Worm (Caenorhabditis elegans): ENCODE measurements around the gene K03B8.14.

K03B8.14 gene

DNA sequence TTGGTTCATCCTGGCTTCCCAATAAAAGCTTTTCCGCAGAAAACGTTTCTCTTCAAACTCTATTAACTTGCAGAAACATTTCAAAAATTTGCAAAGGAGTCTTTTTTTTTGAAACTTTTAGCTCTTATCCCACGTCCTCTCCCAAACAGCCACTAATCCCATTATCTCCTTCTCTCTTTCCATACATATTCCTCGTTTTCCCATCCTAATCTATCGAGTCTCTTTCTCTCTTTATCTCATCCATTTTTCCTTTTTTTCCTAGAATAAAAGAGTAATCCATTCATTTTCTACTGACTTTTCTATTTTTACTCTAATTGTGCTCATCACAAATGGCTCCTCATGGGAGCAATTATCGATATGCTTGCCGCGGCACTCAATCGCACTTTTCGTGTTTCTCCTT, 38.4 kb downstream of the K03B8.14 start:
- no peak for TF ChIP-seq fos-1 (tag; optimal IDR thresholded peaks at IDR 0.05)
- no peak for TF ChIP-seq grh-1 (GFP tag; IDR thresholded peaks at IDR 0.05)
- TF ChIP-seq jun-1 (tag; optimal IDR thresholded peaks at IDR 0.05) = no peak
- TF ChIP-seq irx-1 (tag; optimal IDR thresholded peaks at IDR 0.05) = no peak
- TF ChIP-seq lin-14 (GFP tag; optimal IDR thresholded peaks at IDR 0.05) = peak; percentile 78
- peak; percentile 22 for TF ChIP-seq unc-86 (tag; optimal IDR thresholded peaks at IDR 0.05)
- TF ChIP-seq ces-1 (GFP tag; optimal IDR thresholded peaks at IDR 0.05) = peak; percentile 53
- TF ChIP-seq nhr-71 (tag; optimal IDR thresholded peaks at IDR 0.05) = peak; percentile 42
- TF ChIP-seq egl-13 (tag; optimal IDR thresholded peaks at IDR 0.05) = no peak
- TF ChIP-seq zag-1 (tag; optimal IDR thresholded peaks at IDR 0.05) = peak; percentile 11
- TF ChIP-seq vab-15 (tag; optimal IDR thresholded peaks at IDR 0.05) = no peak
- no peak for TF ChIP-seq alr-1 (tag; optimal IDR thresholded peaks at IDR 0.05; ENCODE audit: borderline replicate concordance)
- peak; percentile 19 for TF ChIP-seq nhr-47 (tag; optimal IDR thresholded peaks at IDR 0.05)
- TF ChIP-seq dsc-1 (tag; optimal IDR thresholded peaks at IDR 0.05) = peak; percentile 81
- TF ChIP-seq elt-3 (tag; optimal IDR thresholded peaks at IDR 0.05) = no peak
- no peak for TF ChIP-seq C16A3.4 (tag; optimal IDR thresholded peaks at IDR 0.05)
- no peak for TF ChIP-seq fkh-10 (GFP tag; optimal IDR thresholded peaks at IDR 0.05)
- no peak for TF ChIP-seq pag-3 (tag; optimal IDR thresholded peaks at IDR 0.05; ENCODE audit: borderline replicate concordance, insufficient read depth)
- TF ChIP-seq ztf-11 (tag; optimal IDR thresholded peaks at IDR 0.05) = no peak
- TF ChIP-seq tbx-2 (tag; optimal IDR thresholded peaks at IDR 0.05) = peak; percentile 74
- TF ChIP-seq Y116A8C.19 (tag; optimal IDR thresholded peaks at IDR 0.05; ENCODE audit: borderline replicate concordance) = no peak

DNA sequence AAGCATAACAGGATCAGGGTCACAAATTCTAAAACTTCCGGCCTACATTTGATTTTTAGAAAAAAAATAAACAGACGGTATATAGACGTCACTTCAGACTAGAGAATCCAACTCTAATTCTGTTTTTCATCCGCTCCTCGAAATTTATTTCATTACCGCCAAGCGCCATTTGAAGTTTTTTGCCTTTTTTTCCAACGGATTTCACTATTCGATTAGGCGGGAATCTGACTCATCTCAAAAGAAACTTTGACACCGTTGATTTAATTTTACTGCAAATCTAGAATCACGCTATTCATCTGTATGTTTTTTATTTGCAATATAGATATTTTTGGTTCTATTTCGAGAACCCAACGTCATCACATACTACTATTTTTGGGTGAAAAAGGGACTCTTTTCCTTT, 40.5 kb downstream of the K03B8.14 start:
- TF ChIP-seq nhr-77 (tag; optimal IDR thresholded peaks at IDR 0.05) = no peak
- peak; percentile 11 for TF ChIP-seq lin-14 (GFP tag; optimal IDR thresholded peaks at IDR 0.05)
- TF ChIP-seq fkh-10 (GFP tag; optimal IDR thresholded peaks at IDR 0.05) = peak; percentile 72

DNA sequence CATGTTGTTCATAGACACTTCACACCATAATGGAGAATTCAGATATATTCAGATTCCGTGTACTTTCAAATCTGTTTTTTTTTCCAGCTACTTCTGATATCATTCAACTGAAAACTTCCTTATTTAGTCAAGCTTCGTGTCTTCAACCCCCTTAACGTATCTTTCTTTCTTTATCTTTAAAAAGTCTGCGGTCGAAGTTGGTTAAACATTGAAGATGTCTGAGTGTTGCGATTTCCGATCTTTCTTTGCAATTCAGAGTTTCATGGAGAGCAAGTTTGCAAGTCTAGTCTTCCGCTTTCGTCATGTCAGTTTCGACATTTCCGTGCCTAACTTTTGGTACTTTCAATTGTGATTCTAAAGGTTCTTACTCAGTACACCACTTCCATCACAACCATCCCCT, 44.9 kb downstream of the K03B8.14 start:
- TF ChIP-seq grh-1 (GFP tag; IDR thresholded peaks at IDR 0.05) (no peak), fkh-4 (tag; optimal IDR thresholded peaks at IDR 0.05; ENCODE audit: borderline replicate concordance) (no peak), swsn-7 (tag; optimal IDR thresholded peaks at IDR 0.05) (no peak), pag-3 (tag; optimal IDR thresholded peaks at IDR 0.05; ENCODE audit: borderline replicate concordance, insufficient read depth) (no peak), sup-37 (GFP tag; optimal IDR thresholded peaks at IDR 0.05) (no peak), mdl-1 (tag; optimal IDR thresholded peaks at IDR 0.05) (no peak), nhr-20 (tag; optimal IDR thresholded peaks at IDR 0.05) (no peak), tbx-2 (tag; optimal IDR thresholded peaks at IDR 0.05) (no peak), egl-27 (tag; optimal IDR thresholded peaks at IDR 0.05) (no peak), egl-13 (tag; optimal IDR thresholded peaks at IDR 0.05) (no peak), Y116A8C.19 (tag; optimal IDR thresholded peaks at IDR 0.05; ENCODE audit: borderline replicate concordance) (no peak), nhr-47 (tag; optimal IDR thresholded peaks at IDR 0.05) (no peak), ces-1 (GFP tag; optimal IDR thresholded peaks at IDR 0.05) (no peak), ztf-11 (tag; optimal IDR thresholded peaks at IDR 0.05) (no peak), ceh-90 (tag; optimal IDR thresholded peaks at IDR 0.05) (no peak), vab-15 (tag; optimal IDR thresholded peaks at IDR 0.05) (no peak)

DNA sequence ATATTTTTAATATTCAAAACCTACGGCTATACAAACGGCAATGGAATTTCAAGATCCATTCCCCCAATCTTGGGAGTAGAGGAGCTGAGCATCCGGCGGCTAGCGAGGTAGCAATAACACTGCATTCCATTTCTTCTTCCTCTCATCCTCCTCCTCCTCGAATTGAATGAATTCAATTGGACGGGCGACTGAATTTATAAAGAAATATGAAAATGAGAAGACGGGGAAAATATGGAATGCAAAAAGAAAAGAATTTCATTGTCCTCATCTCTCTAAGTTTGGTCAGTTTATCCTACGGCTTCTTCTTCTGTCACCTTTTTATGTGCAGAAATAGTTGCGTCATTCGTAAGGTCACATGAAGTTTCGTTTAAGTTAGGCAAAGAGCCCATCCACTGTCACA, 46.1 kb downstream of the K03B8.14 start:
- TF ChIP-seq fos-1 (tag; optimal IDR thresholded peaks at IDR 0.05) (no peak), ceh-82 (tag; optimal IDR thresholded peaks at IDR 0.05) (no peak), egl-27 (tag; optimal IDR thresholded peaks at IDR 0.05) (no peak), F16B12.6 (tag; optimal IDR thresholded peaks at IDR 0.05) (no peak), lin-14 (GFP tag; optimal IDR thresholded peaks at IDR 0.05) (peak; percentile 33), hlh-4 (tag; optimal IDR thresholded peaks at IDR 0.05) (no peak)

DNA sequence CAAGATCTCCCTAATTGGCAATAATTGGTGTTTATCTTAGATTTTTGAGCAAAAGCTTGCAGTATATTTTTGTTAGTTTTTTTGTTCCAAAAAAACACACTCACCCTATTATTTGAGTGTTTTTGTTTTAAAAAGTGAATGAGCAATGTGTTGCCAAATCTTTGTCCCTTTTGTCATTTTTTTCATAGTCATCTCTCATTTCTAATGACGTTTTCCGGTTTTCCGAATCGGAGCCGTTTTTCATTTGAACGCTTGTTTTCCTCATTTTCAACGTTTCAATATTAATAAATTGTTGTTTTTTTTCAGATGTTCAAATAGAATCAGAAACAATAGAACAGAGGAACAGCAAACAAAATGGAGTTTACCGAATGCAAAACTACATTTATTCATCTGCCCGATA, 48.2 kb downstream of the K03B8.14 start, which contains the start of gene dmsr-1:
Gene dmsr-1 (plus strand): TSS at position 301 of the 400 bp plus-strand sequence.
- TF ChIP-seq dpl-1 (GFP tag; optimal IDR thresholded peaks at IDR 0.05) (no peak), alr-1 (tag; optimal IDR thresholded peaks at IDR 0.05; ENCODE audit: borderline replicate concordance) (no peak), snu-23 (GFP tag; optimal IDR thresholded peaks at IDR 0.05) (no peak), skn-1 (tag; optimal IDR thresholded peaks at IDR 0.05) (no peak), efl-3 (GFP tag; optimal IDR thresholded peaks at IDR 0.05) (no peak), lin-35 (GFP tag; optimal IDR thresholded peaks at IDR 0.05) (no peak), hpl-2 (GFP tag; optimal IDR thresholded peaks at IDR 0.05) (no peak), ceh-8 (GFP tag; optimal IDR thresholded peaks at IDR 0.05) (no peak), zag-1 (tag; optimal IDR thresholded peaks at IDR 0.05) (no peak), lir-3 (tag; optimal IDR thresholded peaks at IDR 0.05; ENCODE audit: poor library complexity) (no peak), nhr-28 (tag; optimal IDR thresholded peaks at IDR 0.05) (no peak), efl-1 (optimal IDR thresholded peaks at IDR 0.05) (no peak), efl-1 (GFP tag; optimal IDR thresholded peaks at IDR 0.05 in 1 of 2) (no peak), egl-27 (tag; optimal IDR thresholded peaks at IDR 0.05) (no peak)
